Worm (Caenorhabditis elegans) whole organism, L4 larva: ENCODE measurements around the gene B0303.14.

Experiments used
- D1046.2 ChIP-seq: fragments of 200-800 bp; sonication (Bioruptor generic); IDR thresholded peaks from 2 replicates; pipeline ENCODE4 v1.3.6; 2022; ENCODE audit warnings: missing genetic modification characterization, missing compliant biosample characterization
- F10B5.3 ChIP-seq: sonication (generic microtip); optimal IDR thresholded peaks from 2 replicates; lab custom pipeline; 2016; ENCODE audit warnings: mild to moderate bottlenecking, missing genetic modification characterization, missing compliant biosample characterization
- F37D6.2 ChIP-seq: sonication (generic microtip); optimal IDR thresholded peaks from 2 replicates; lab custom pipeline; 2016; ENCODE audit warnings: mild to moderate bottlenecking, missing genetic modification characterization, missing compliant biosample characterization
- F44E2.7 ChIP-seq: fragments of 200-800 bp; sonication (Bioruptor generic); IDR thresholded peaks from 2 replicates; pipeline ENCODE4 v2.1.2; 2022; ENCODE audit warnings: missing genetic modification characterization, missing compliant biosample characterization
- R02D3.7 ChIP-seq: fragments of 150-350 bp; sonication (generic microtip); optimal IDR thresholded peaks from 3 replicates; lab custom pipeline; 2014; ENCODE audit warnings: missing biosample characterization, missing genetic modification characterization
- T20F7.1 ChIP-seq: fragments of 200-800 bp; sonication (Bioruptor generic); optimal IDR thresholded peaks from 2 replicates; lab custom pipeline; 2018; ENCODE audit warnings: mild to moderate bottlenecking, missing genetic modification characterization, missing compliant biosample characterization
- T26A8.4 ChIP-seq: fragments of 200-800 bp; sonication (Bioruptor generic); IDR thresholded peaks from 2 replicates; pipeline ENCODE4 v1.3.6; 2022; ENCODE audit warnings: missing genetic modification characterization, missing compliant biosample characterization
- Y5F2A.4 ChIP-seq: fragments of 200-800 bp; sonication (Bioruptor generic); optimal IDR thresholded peaks from 2 replicates; lab custom pipeline; 2018; ENCODE audit warnings: mild to moderate bottlenecking, missing genetic modification characterization, missing compliant biosample characterization
- aha-1 ChIP-seq: fragments of 150-350 bp; peaks from one replicate; lab custom pipeline; 2014; ENCODE audit warnings: missing biosample characterization, missing genetic modification characterization
- ama-1 ChIP-seq: fragments of 150-350 bp; optimal IDR thresholded peaks from 2 replicates; lab custom pipeline; 2014; ENCODE audit warnings: inconsistent platforms, mixed read lengths
- attf-4 ChIP-seq: sonication (generic microtip); optimal IDR thresholded peaks from 3 replicates; lab custom pipeline; 2017; ENCODE audit warnings: missing biosample characterization, missing genetic modification characterization
- ceh-62 ChIP-seq: sonication (generic microtip); optimal IDR thresholded peaks from 2 replicates; lab custom pipeline; 2017; ENCODE audit warnings: missing biosample characterization, missing genetic modification characterization
- ceh-82 ChIP-seq: sonication (generic microtip); optimal IDR thresholded peaks from 2 replicates; lab custom pipeline; 2017; ENCODE audit warnings: missing biosample characterization, missing genetic modification characterization
- daf-12 ChIP-seq: fragments of 150-350 bp; optimal IDR thresholded peaks from 2 replicates; lab custom pipeline; 2014; ENCODE audit warnings: missing biosample characterization, missing genetic modification reagents, missing genetic modification characterization
- daf-16 ChIP-seq, 3 experiments: sonication (generic microtip); optimal IDR thresholded peaks; 2 replicates each; lab custom pipeline; 2016 to 2017; ENCODE audit warnings: missing genetic modification characterization in 3 of 3, missing genetic modification reagents in 3 of 3, mild to moderate bottlenecking in 2 of 3, missing compliant biosample characterization in 2 of 3, missing biosample characterization in 1 of 3, moderate library complexity in 1 of 3
- daf-19 ChIP-seq: fragments of 200-800 bp; sonication (Bioruptor generic); conservative IDR thresholded peaks from 2 replicates; pipeline ENCODE4 v1.3.6; 2022; ENCODE audit warnings: missing genetic modification characterization, missing compliant biosample characterization
- dmd-6 ChIP-seq: fragments of 200-800 bp; sonication (Bioruptor generic); IDR thresholded peaks from 2 replicates; pipeline ENCODE4 v1.3.6; 2022; ENCODE audit warnings: missing genetic modification reagents, missing genetic modification characterization, missing compliant biosample characterization
- dmd-8 ChIP-seq: fragments of 200-800 bp; sonication (Bioruptor generic); IDR thresholded peaks from 2 replicates; pipeline ENCODE4 v1.3.6; 2022; ENCODE audit warnings: missing genetic modification characterization, missing compliant biosample characterization
- dpl-1 ChIP-seq: fragments of 150-350 bp; optimal IDR thresholded peaks from 2 replicates; lab custom pipeline; 2014; ENCODE audit warnings: missing biosample characterization, missing genetic modification reagents, missing genetic modification characterization
- dve-1 ChIP-seq: sonication (generic microtip); optimal IDR thresholded peaks from 2 replicates; lab custom pipeline; 2017; ENCODE audit warnings: antibody characterized with exemption, mild to moderate bottlenecking, missing genetic modification characterization, missing compliant biosample characterization; ENCODE audit not compliant: insufficient read depth
- egl-43 ChIP-seq: fragments of 200-800 bp; sonication (Bioruptor generic); IDR thresholded peaks from 2 replicates; pipeline ENCODE4 v1.3.6; 2022; ENCODE audit warnings: missing genetic modification reagents, missing genetic modification characterization, missing compliant biosample characterization
- gei-8 ChIP-seq: fragments of 200-800 bp; sonication (Bioruptor generic); optimal IDR thresholded peaks from 2 replicates; lab custom pipeline; 2018; ENCODE audit warnings: mild to moderate bottlenecking, missing genetic modification characterization, missing compliant biosample characterization
- hlh-11 ChIP-seq: fragments of 200-800 bp; sonication (Bioruptor generic); optimal IDR thresholded peaks from 2 replicates; lab custom pipeline; 2018; ENCODE audit warnings: mild to moderate bottlenecking, missing genetic modification characterization, missing compliant biosample characterization
- hlh-30 ChIP-seq: sonication (generic microtip); optimal IDR thresholded peaks from 2 replicates; lab custom pipeline; 2017; ENCODE audit warnings: antibody characterized with exemption, mild to moderate bottlenecking, missing genetic modification characterization, missing compliant biosample characterization; ENCODE audit not compliant: insufficient read depth
- jun-1 ChIP-seq: fragments of 150-350 bp; optimal IDR thresholded peaks from 2 replicates; lab custom pipeline; 2014; ENCODE audit warnings: missing biosample characterization, missing genetic modification reagents, missing genetic modification characterization
- lim-7 ChIP-seq: fragments of 200-800 bp; sonication (Bioruptor generic); IDR thresholded peaks from 2 replicates; pipeline ENCODE4 v1.3.6; 2022; ENCODE audit warnings: missing genetic modification characterization, missing compliant biosample characterization
- lin-1 ChIP-seq: fragments of 200-800 bp; sonication (Bioruptor generic); IDR thresholded peaks from 2 replicates; pipeline ENCODE4 v1.3.6; 2022; ENCODE audit warnings: missing genetic modification reagents, missing genetic modification characterization, missing compliant biosample characterization
- lin-13 ChIP-seq: fragments of 150-350 bp; optimal IDR thresholded peaks from 2 replicates; lab custom pipeline; 2014; ENCODE audit warnings: missing biosample characterization, missing genetic modification reagents, missing genetic modification characterization
- lin-15B ChIP-seq: fragments of 150-350 bp; sonication (generic microtip); optimal IDR thresholded peaks from 3 replicates; lab custom pipeline; 2014; ENCODE audit warnings: missing biosample characterization, missing genetic modification characterization
- lsy-2 ChIP-seq, 2 experiments: fragments of 150-350 bp in 1 of 2; sonication (generic microtip) in 1 of 2; optimal IDR thresholded peaks; 2 replicates each; lab custom pipeline; 2014 to 2017; ENCODE audit warnings: missing biosample characterization in 2 of 2, missing genetic modification characterization in 2 of 2
- mdt-29 ChIP-seq: fragments of 200-800 bp; sonication (Bioruptor generic); IDR thresholded peaks from 2 replicates; pipeline ENCODE4 v1.3.6; 2022; ENCODE audit warnings: missing genetic modification reagents, missing genetic modification characterization, missing compliant biosample characterization
- mes-2 ChIP-seq: sonication (generic microtip); optimal IDR thresholded peaks from 2 replicates; lab custom pipeline; 2016; ENCODE audit warnings: missing genotype, mild to moderate bottlenecking, missing genetic modification characterization, missing compliant biosample characterization; ENCODE audit not compliant: poor library complexity, severe bottlenecking
- mxl-3 ChIP-seq: fragments of 200-800 bp; sonication (Bioruptor generic); optimal IDR thresholded peaks from 2 replicates; lab custom pipeline; 2018; ENCODE audit warnings: mild to moderate bottlenecking, missing genetic modification characterization, missing compliant biosample characterization
- nhr-111 ChIP-seq: fragments of 200-800 bp; sonication (Bioruptor generic); optimal IDR thresholded peaks from 2 replicates; lab custom pipeline; 2018; ENCODE audit warnings: mild to moderate bottlenecking, missing genetic modification characterization, missing compliant biosample characterization
- nhr-25 ChIP-seq: sonication (generic microtip); optimal IDR thresholded peaks from 2 replicates; lab custom pipeline; 2017; ENCODE audit warnings: missing genetic modification characterization, mild to moderate bottlenecking, missing compliant biosample characterization, antibody characterized with exemption, moderate library complexity, borderline replicate concordance; ENCODE audit not compliant: insufficient read depth
- nhr-28 ChIP-seq: fragments of 150-350 bp; optimal IDR thresholded peaks from 2 replicates; lab custom pipeline; 2014; ENCODE audit warnings: missing biosample characterization, missing genetic modification characterization
- nhr-42 ChIP-seq: fragments of 200-800 bp; sonication (Bioruptor generic); IDR thresholded peaks from 2 replicates; pipeline ENCODE4 v1.3.6; 2022; ENCODE audit warnings: missing genetic modification characterization, missing compliant biosample characterization
- nhr-48 ChIP-seq: sonication (generic microtip); optimal IDR thresholded peaks from 2 replicates; lab custom pipeline; 2016; ENCODE audit warnings: mild to moderate bottlenecking, missing genetic modification characterization, missing compliant biosample characterization
- saeg-2 ChIP-seq: fragments of 200-800 bp; sonication (Bioruptor generic); IDR thresholded peaks from 2 replicates; pipeline ENCODE4 v1.3.6; 2022; ENCODE audit warnings: missing genetic modification reagents, missing genetic modification characterization, missing compliant biosample characterization
- snpc-4 ChIP-seq: fragments of 150-350 bp; optimal IDR thresholded peaks from 2 replicates; lab custom pipeline; 2014; ENCODE audit warnings: missing biosample characterization, missing genetic modification characterization
- spr-1 ChIP-seq: sonication (generic microtip); optimal IDR thresholded peaks from 2 replicates; lab custom pipeline; 2016; ENCODE audit warnings: mild to moderate bottlenecking, missing genetic modification characterization, missing compliant biosample characterization
- spr-3 ChIP-seq: fragments of 200-800 bp; sonication (Bioruptor generic); optimal IDR thresholded peaks from 2 replicates; lab custom pipeline; 2018; ENCODE audit warnings: mild to moderate bottlenecking, missing genetic modification characterization, missing compliant biosample characterization
- unc-130 ChIP-seq: sonication (generic microtip); optimal IDR thresholded peaks from 2 replicates; lab custom pipeline; 2016; ENCODE audit warnings: missing genetic modification reagents, missing genetic modification characterization, missing compliant biosample characterization
- unc-62 ChIP-seq, 3 experiments: fragments of 150-350 bp in 1 of 3; sonication (generic microtip); optimal IDR thresholded peaks in 2 of 3; peaks in 1 of 3; 1 replicate in 1 of 3; 2 replicates in 2 of 3; lab custom pipeline; 2014 to 2017; ENCODE audit warnings: missing biosample characterization in 3 of 3, missing genetic modification characterization in 3 of 3, missing genetic modification reagents in 3 of 3, missing genotype in 1 of 3
- vab-7 ChIP-seq: fragments of 200-800 bp; sonication (Bioruptor generic); IDR thresholded peaks from 2 replicates; pipeline ENCODE4 v1.3.6; 2022; ENCODE audit warnings: missing genetic modification reagents, missing genetic modification characterization, missing compliant biosample characterization
- zag-1 ChIP-seq: fragments of 150-350 bp; optimal IDR thresholded peaks from 2 replicates; lab custom pipeline; 2014; ENCODE audit warnings: missing biosample characterization, missing genetic modification characterization
- zfp-3 ChIP-seq: fragments of 200-800 bp; sonication (Bioruptor generic); conservative IDR thresholded peaks from 2 replicates; pipeline ENCODE4 v1.3.6; 2022; ENCODE audit warnings: missing genetic modification reagents, missing genetic modification characterization, missing compliant biosample characterization
- ztf-7 ChIP-seq: fragments of 150-350 bp; optimal IDR thresholded peaks from 2 replicates; lab custom pipeline; 2014; ENCODE audit warnings: missing biosample characterization, missing genetic modification characterization

The B0303.14 gene

ce11 chrIII:8761040-8761654, 45.2 kb upstream of the B0303.14 start, which contains the start of gene aak-1:
TSS of gene aak-1 (minus strand) at chrIII:8761090.
- TF ChIP-seq mxl-3 (GFP tag; lab: Kevin White, UChicago) (no peak), dve-1 (no peak), mes-2 (peak; percentile 10), ceh-82 (tag; lab: Kevin White, UChicago) (no peak), dmd-8 (no peak), saeg-2 (GFP tag; lab: Robert Waterston, UW) (no peak), F44E2.7 (GFP tag; lab: Robert Waterston, UW) (no peak), snpc-4 (tag; lab: Kevin White, UChicago) (no peak), nhr-111 (GFP tag; lab: Kevin White, UChicago) (no peak), unc-62 (GFP tag; optimal IDR thresholded peaks at IDR 0.05 in 1 of 2; lab: Kevin White, UChicago) (no peak), unc-62 (tag; optimal IDR thresholded peaks at IDR 0.05; lab: Kevin White, UChicago) (no peak), Y5F2A.4 (no peak), F37D6.2 (tag; lab: Kevin White, UChicago) (no peak), lin-1 (GFP tag; lab: Robert Waterston, UW) (no peak), spr-1 (tag; lab: Kevin White, UChicago) (no peak), hlh-30 (tag; lab: Kevin White, UChicago) (peak; percentile 75), lin-15B (tag; lab: Kevin White, UChicago) (no peak), unc-130 (no peak), lsy-2 (tag; optimal IDR thresholded peaks at IDR 0.05; lab: Kevin White, UChicago) (no peak), hlh-11 (tag; lab: Kevin White, UChicago) (peak; percentile 47), mdt-29 (GFP tag; lab: Robert Waterston, UW) (no peak), vab-7 (no peak), daf-12 (tag; lab: Kevin White, UChicago) (no peak), ceh-62 (tag; lab: Kevin White, UChicago) (no peak), T26A8.4 (GFP tag; lab: Robert Waterston, UW) (no peak), nhr-42 (no peak), dmd-6 (GFP tag; lab: Robert Waterston, UW) (no peak), egl-43 (GFP tag; lab: Robert Waterston, UW) (no peak), zfp-3 (GFP tag; lab: Robert Waterston, UW) (no peak), ama-1 (lab: Kevin White, UChicago) (no peak), aha-1 (peak; percentile 88), nhr-48 (no peak), T20F7.1 (GFP tag; lab: Kevin White, UChicago) (no peak), attf-4 (tag; lab: Kevin White, UChicago) (no peak), lim-7 (GFP tag; lab: Robert Waterston, UW) (no peak)

DNA sequence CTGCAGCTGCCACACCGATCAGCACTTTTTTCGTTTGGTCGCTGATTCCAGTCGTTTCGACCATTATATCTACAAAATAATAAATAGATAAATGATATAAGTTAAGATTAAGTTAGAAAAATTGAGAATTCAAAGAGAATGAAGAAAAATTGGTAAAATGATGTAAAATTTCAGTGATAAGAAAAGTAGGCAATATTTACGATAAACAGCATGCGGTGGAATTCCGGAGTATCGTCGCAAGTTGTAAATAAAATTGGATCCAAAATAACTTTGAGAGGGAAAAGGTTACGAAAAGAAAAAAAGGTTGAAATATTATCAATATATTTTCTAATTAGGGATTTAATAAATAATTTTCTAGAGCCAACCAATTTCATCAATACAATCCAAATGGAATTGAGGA, 38.7 kb upstream of the B0303.14 start, which contains the start of gene tomm-70:
tomm-70 (minus strand) TSS at position 69 of the 400 bp plus-strand sequence.
- TF ChIP-seq spr-3 (no peak), D1046.2 (GFP tag; lab: Robert Waterston, UW) (no peak), jun-1 (no peak), mes-2 (peak; percentile 6), daf-19 (no peak), vab-7 (no peak), lin-13 (GFP tag; lab: Kevin White, UChicago) (no peak), dmd-8 (no peak), ztf-7 (tag; lab: Kevin White, UChicago) (no peak), nhr-25 (tag; lab: Kevin White, UChicago) (no peak), lin-1 (GFP tag; lab: Robert Waterston, UW) (no peak), nhr-42 (no peak), zag-1 (tag; lab: Kevin White, UChicago) (no peak), ceh-82 (tag; lab: Kevin White, UChicago) (no peak), daf-16 (GFP tag; optimal IDR thresholded peaks at IDR 0.05; lab: Kevin White, UChicago) (no peak), daf-16 (tag; optimal IDR thresholded peaks at IDR 0.05; lab: Kevin White, UChicago) (peak; percentile 66), snpc-4 (tag; lab: Kevin White, UChicago) (no peak), nhr-28 (tag; lab: Kevin White, UChicago) (peak; percentile 6), F10B5.3 (tag; lab: Kevin White, UChicago) (no peak), gei-8 (GFP tag; lab: Kevin White, UChicago) (no peak), R02D3.7 (tag; lab: Kevin White, UChicago) (peak; percentile 62), lsy-2 (tag; optimal IDR thresholded peaks at IDR 0.05; lab: Kevin White, UChicago) (peak in 1 of 2 experiments; percentile 43), T20F7.1 (GFP tag; lab: Kevin White, UChicago) (peak; percentile 92), Y5F2A.4 (no peak), attf-4 (tag; lab: Kevin White, UChicago) (no peak), dpl-1 (GFP tag; lab: Kevin White, UChicago) (no peak)
